Worm (Caenorhabditis elegans) whole organism, early embryonic: ENCODE measurements around the gene uba-1.

Source experiments
- B0310.2 ChIP-seq: sonication (generic microtip); optimal IDR thresholded peaks from 2 replicates; lab custom pipeline; 2016; ENCODE audit warnings: mild to moderate bottlenecking, missing genetic modification characterization, missing compliant biosample characterization
- F13C5.2 ChIP-seq: sonication (generic microtip); optimal IDR thresholded peaks from 2 replicates; lab custom pipeline; 2017; ENCODE audit warnings: mild to moderate bottlenecking, missing genetic modification characterization, inconsistent platforms, missing compliant biosample characterization
- aly-1 ChIP-seq: sonication (generic microtip); optimal IDR thresholded peaks from 2 replicates; lab custom pipeline; 2016; ENCODE audit warnings: missing genetic modification characterization, missing compliant biosample characterization
- ama-1 ChIP-seq: fragments of 150-350 bp; optimal IDR thresholded peaks from 2 replicates; lab custom pipeline; 2014
- ceh-13 ChIP-seq: fragments of 200-800 bp; sonication (Bioruptor generic); optimal IDR thresholded peaks from 2 replicates; lab custom pipeline; 2018; ENCODE audit warnings: mild to moderate bottlenecking, missing genetic modification characterization, missing compliant biosample characterization
- ets-7 ChIP-seq: sonication (generic microtip); optimal IDR thresholded peaks from 2 replicates; lab custom pipeline; 2016; ENCODE audit warnings: missing genotype, missing genetic modification characterization, missing compliant biosample characterization
- flt-1 ChIP-seq: fragments of 200-800 bp; sonication (Bioruptor generic); IDR thresholded peaks from 2 replicates; pipeline ENCODE4 v1.3.6; 2022; ENCODE audit warnings: missing genetic modification characterization, missing compliant biosample characterization
- pes-1 ChIP-seq: fragments of 200-800 bp; sonication (Bioruptor generic); IDR thresholded peaks from 2 replicates; pipeline ENCODE4 v1.3.6; 2022; ENCODE audit warnings: missing genetic modification reagents, missing genetic modification characterization, missing compliant biosample characterization
- sea-1 ChIP-seq: fragments of 200-800 bp; sonication (Bioruptor generic); conservative IDR thresholded peaks from 2 replicates; pipeline ENCODE4 v1.3.6; 2022; ENCODE audit warnings: missing genetic modification characterization, missing compliant biosample characterization

ce11 chrIV:10003372-10003771, 8.6 kb upstream of the uba-1 start, which contains the start of the genes C47E12.2 and sars-1:
- TF ChIP-seq ama-1 (lab: Kevin White, UChicago) (no peak), pes-1 (GFP tag; lab: Robert Waterston, UW) (no peak), ceh-13 (GFP tag; lab: Kevin White, UChicago) (no peak), aly-1 (no peak), F13C5.2 (tag; lab: Kevin White, UChicago) (no peak), sea-1 (GFP tag; lab: Robert Waterston, UW) (no peak), B0310.2 (no peak), ets-7 (no peak), flt-1 (GFP tag; lab: Robert Waterston, UW) (no peak)
